Worm (Caenorhabditis elegans) whole organism, L4/young adult: ENCODE data around the gene eel-1.

ENCODE experiments used
- dao-5 ChIP-seq: sonication (generic microtip); optimal IDR thresholded peaks from 2 replicates; lab custom pipeline; 2016; ENCODE audit warnings: missing genotype, missing genetic modification characterization, moderate library complexity, missing compliant biosample characterization
- him-1 ChIP-seq: sonication (generic microtip); optimal IDR thresholded peaks from 2 replicates; lab custom pipeline; 2016; ENCODE audit warnings: missing genotype, missing genetic modification reagents, missing genetic modification characterization, missing compliant biosample characterization

DNA sequence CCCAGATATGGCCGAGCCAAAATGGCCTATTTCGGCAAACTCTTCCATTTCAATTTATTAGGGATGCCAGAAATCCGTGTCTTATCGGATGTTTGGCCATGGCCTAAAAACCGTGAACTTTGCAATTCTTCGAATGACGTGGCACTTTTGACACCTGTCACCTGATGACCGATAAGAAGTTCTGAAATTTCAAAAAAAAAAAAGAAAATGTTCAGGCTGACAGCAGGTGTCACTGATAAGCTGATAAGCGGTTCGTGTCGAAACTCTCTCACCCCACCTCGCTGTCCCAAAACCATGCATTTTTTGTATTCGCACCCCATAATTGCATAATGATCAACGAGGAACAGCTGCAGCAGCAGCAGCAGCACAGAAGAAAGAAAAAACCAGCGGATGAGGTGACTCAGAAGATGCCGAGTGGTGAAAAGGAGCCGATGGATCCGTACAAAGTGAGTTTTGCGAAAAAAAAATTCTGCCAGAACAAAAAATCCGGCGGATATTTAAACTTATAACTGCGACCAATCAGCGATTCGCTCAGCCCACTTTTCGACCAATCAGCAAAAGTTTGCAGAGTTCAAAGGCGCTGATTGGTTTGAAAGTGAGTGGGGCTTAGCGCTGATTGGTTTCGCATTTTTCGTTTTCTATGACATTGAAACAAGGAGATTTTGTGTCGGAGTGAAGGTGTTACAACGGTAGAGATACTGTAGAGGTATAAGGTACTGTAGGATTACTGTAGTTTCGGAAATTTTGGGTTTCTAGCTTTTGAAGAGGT, 37.3 kb downstream of the eel-1 start, which contains the start of the genes Y54G2A.28 and vrp-1:
- TF ChIP-seq him-1 (tag; lab: Kevin White, UChicago) (no peak), dao-5 (tag; lab: Kevin White, UChicago) (no peak)
